Worm (Caenorhabditis elegans) whole organism, L1 larva: ENCODE measurements around the gene hlh-1.

Source experiments
- C04F5.9 ChIP-seq: sonication (generic microtip); optimal IDR thresholded peaks from 2 replicates; lab custom pipeline; 2016; ENCODE audit warnings: missing genetic modification characterization, missing compliant biosample characterization
- C16A3.4 ChIP-seq: fragments of 150-350 bp; optimal IDR thresholded peaks from 2 replicates; lab custom pipeline; 2014; ENCODE audit warnings: missing biosample characterization, missing genetic modification characterization
- Y116A8C.19 ChIP-seq: sonication (generic microtip); optimal IDR thresholded peaks from 2 replicates; lab custom pipeline; 2016; ENCODE audit warnings: missing compliant biosample characterization, missing genetic modification characterization, borderline replicate concordance
- aha-1 ChIP-seq: fragments of 150-350 bp; optimal IDR thresholded peaks from 2 replicates; lab custom pipeline; 2014; ENCODE audit warnings: missing biosample characterization, missing genetic modification characterization
- ceh-63 ChIP-seq: fragments of 200-800 bp; sonication (Bioruptor generic); optimal IDR thresholded peaks from 2 replicates; lab custom pipeline; 2018; ENCODE audit warnings: mild to moderate bottlenecking, missing genetic modification characterization, missing compliant biosample characterization
- ceh-82 ChIP-seq, 3 experiments: fragments of 150-350 bp in 1 of 3; sonication (generic microtip) in 2 of 3; optimal IDR thresholded peaks; 2 replicates each; lab custom pipeline; 2014 to 2017; ENCODE audit warnings: missing biosample characterization in 3 of 3, missing genetic modification characterization in 3 of 3
- ceh-88 ChIP-seq: fragments of 200-800 bp; sonication (Bioruptor generic); IDR thresholded peaks from 2 replicates; pipeline ENCODE4 v1.3.6; 2022; ENCODE audit warnings: missing genetic modification characterization, missing compliant biosample characterization
- ces-1 ChIP-seq: fragments of 150-350 bp; optimal IDR thresholded peaks from 2 replicates; lab custom pipeline; 2014; ENCODE audit warnings: missing biosample characterization, missing genetic modification reagents, missing genetic modification characterization
- dsc-1 ChIP-seq: sonication (generic microtip); optimal IDR thresholded peaks from 2 replicates; lab custom pipeline; 2016; ENCODE audit warnings: mild to moderate bottlenecking, missing genetic modification characterization, missing compliant biosample characterization
- efl-1 ChIP-seq, 4 experiments: fragments of 150-350 bp; optimal IDR thresholded peaks in 3 of 4; peaks in 1 of 4; 1 replicate in 1 of 4; 2 replicates in 3 of 4; lab custom pipeline; 2014; ENCODE audit warnings: missing biosample characterization in 2 of 4, missing genetic modification characterization in 2 of 4, missing genetic modification reagents in 2 of 4
- efl-3 ChIP-seq: fragments of 200-800 bp; sonication (Bioruptor generic); optimal IDR thresholded peaks from 2 replicates; lab custom pipeline; 2018; ENCODE audit warnings: mild to moderate bottlenecking, missing genetic modification characterization, missing compliant biosample characterization
- egl-13 ChIP-seq: sonication (generic microtip); optimal IDR thresholded peaks from 2 replicates; lab custom pipeline; 2016; ENCODE audit warnings: missing genotype, missing genetic modification reagents, missing genetic modification characterization, missing compliant biosample characterization
- elt-2 ChIP-seq: sonication (generic microtip); optimal IDR thresholded peaks from 2 replicates; lab custom pipeline; 2016; ENCODE audit warnings: missing genetic modification characterization, mild to moderate bottlenecking, inconsistent platforms, missing compliant biosample characterization, missing genetic modification reagents
- elt-3 ChIP-seq, 6 experiments: fragments of 150-350 bp in 1 of 6; sonication (generic microtip); optimal IDR thresholded peaks; 2 replicates each; lab custom pipeline; 2017 to 2018; ENCODE audit warnings: missing biosample characterization in 6 of 6, missing genetic modification characterization in 6 of 6, inconsistent platforms in 1 of 6
- ets-5 ChIP-seq: fragments of 200-800 bp; sonication (Bioruptor generic); IDR thresholded peaks from 2 replicates; pipeline ENCODE4 v1.3.6; 2022; ENCODE audit warnings: missing genetic modification characterization, missing compliant biosample characterization
- fkh-10 ChIP-seq: sonication (generic microtip); optimal IDR thresholded peaks from 2 replicates; lab custom pipeline; 2017; ENCODE audit warnings: missing biosample characterization, missing genetic modification reagents, missing genetic modification characterization
- fkh-4 ChIP-seq: sonication (generic microtip); optimal IDR thresholded peaks from 2 replicates; lab custom pipeline; 2016; ENCODE audit warnings: missing compliant biosample characterization, missing genetic modification characterization, borderline replicate concordance
- fkh-8 ChIP-seq: sonication (generic microtip); optimal IDR thresholded peaks from 2 replicates; lab custom pipeline; 2016; ENCODE audit warnings: mild to moderate bottlenecking, missing genetic modification characterization, missing compliant biosample characterization
- fos-1 ChIP-seq: fragments of 150-350 bp; optimal IDR thresholded peaks from 2 replicates; lab custom pipeline; 2014; ENCODE audit warnings: missing biosample characterization, missing genetic modification characterization
- grh-1 ChIP-seq: fragments of 200-800 bp; sonication (Bioruptor generic); IDR thresholded peaks from 2 replicates; pipeline ENCODE4 v1.3.6; 2022; ENCODE audit warnings: missing genetic modification reagents, missing genetic modification characterization, missing compliant biosample characterization
- hlh-4 ChIP-seq: sonication (generic microtip); optimal IDR thresholded peaks from 2 replicates; lab custom pipeline; 2016; ENCODE audit warnings: mild to moderate bottlenecking, missing genetic modification characterization, missing compliant biosample characterization
- jun-1 ChIP-seq: fragments of 150-350 bp; optimal IDR thresholded peaks from 2 replicates; lab custom pipeline; 2014; ENCODE audit warnings: missing biosample characterization, missing genetic modification reagents, missing genetic modification characterization
- lin-13 ChIP-seq: fragments of 150-350 bp; optimal IDR thresholded peaks from 2 replicates; lab custom pipeline; 2014; ENCODE audit warnings: missing biosample characterization, missing genetic modification reagents, missing genetic modification characterization
- lin-14 ChIP-seq: fragments of 200-800 bp; sonication (Bioruptor generic); optimal IDR thresholded peaks from 2 replicates; lab custom pipeline; 2018; ENCODE audit warnings: mild to moderate bottlenecking, missing genetic modification characterization, moderate library complexity, missing compliant biosample characterization
- lin-35 ChIP-seq, 2 experiments: fragments of 150-350 bp; optimal IDR thresholded peaks; 2 replicates each; lab custom pipeline; 2014; ENCODE audit warnings: missing biosample characterization in 2 of 2, missing genetic modification characterization in 2 of 2, missing genetic modification reagents in 2 of 2
- lin-39 ChIP-seq: fragments of 150-350 bp; optimal IDR thresholded peaks from 2 replicates; lab custom pipeline; 2014; ENCODE audit warnings: missing biosample characterization, missing genetic modification reagents, missing genetic modification characterization
- lir-3 ChIP-seq: sonication (generic microtip); optimal IDR thresholded peaks from 2 replicates; lab custom pipeline; 2016; ENCODE audit warnings: mild to moderate bottlenecking, missing genetic modification characterization, moderate library complexity, missing compliant biosample characterization; ENCODE audit not compliant: poor library complexity
- lsy-2 ChIP-seq, 2 experiments: fragments of 150-350 bp; optimal IDR thresholded peaks; 2 replicates each; lab custom pipeline; 2014; ENCODE audit warnings: missing biosample characterization in 2 of 2, missing genetic modification characterization in 2 of 2
- mab-9 ChIP-seq: fragments of 200-800 bp; sonication (Bioruptor generic); IDR thresholded peaks from 2 replicates; pipeline ENCODE4 v1.3.6; 2022; ENCODE audit warnings: missing genetic modification reagents, missing genetic modification characterization, missing compliant biosample characterization
- nhr-11 ChIP-seq: fragments of 150-350 bp; optimal IDR thresholded peaks from 2 replicates; lab custom pipeline; 2014; ENCODE audit warnings: missing biosample characterization, missing genetic modification characterization
- nhr-19 ChIP-seq: fragments of 200-800 bp; sonication (Bioruptor generic); conservative IDR thresholded peaks from 2 replicates; pipeline ENCODE4 v1.3.6; 2022; ENCODE audit warnings: missing genetic modification characterization, missing compliant biosample characterization
- nhr-20 ChIP-seq: sonication (generic microtip); optimal IDR thresholded peaks from 2 replicates; lab custom pipeline; 2016; ENCODE audit warnings: mild to moderate bottlenecking, missing genetic modification characterization, missing compliant biosample characterization
- nhr-237 ChIP-seq: fragments of 150-350 bp; optimal IDR thresholded peaks from 2 replicates; lab custom pipeline; 2014; ENCODE audit warnings: missing biosample characterization, missing genetic modification characterization
- nhr-28 ChIP-seq: fragments of 150-350 bp; optimal IDR thresholded peaks from 2 replicates; lab custom pipeline; 2014; ENCODE audit warnings: missing biosample characterization, missing genetic modification characterization
- nhr-71 ChIP-seq: sonication (generic microtip); optimal IDR thresholded peaks from 2 replicates; lab custom pipeline; 2016; ENCODE audit warnings: mild to moderate bottlenecking, missing genetic modification characterization, moderate library complexity, missing compliant biosample characterization
- nhr-76 ChIP-seq: sonication (generic microtip); optimal IDR thresholded peaks from 2 replicates; lab custom pipeline; 2017; ENCODE audit warnings: missing biosample characterization, missing genetic modification characterization
- nhr-77 ChIP-seq: fragments of 150-350 bp; optimal IDR thresholded peaks from 2 replicates; lab custom pipeline; 2014; ENCODE audit warnings: missing biosample characterization, missing genetic modification characterization
- nhr-85 ChIP-seq: sonication (generic microtip); peaks from one replicate; lab custom pipeline; 2016; ENCODE audit warnings: missing genetic modification characterization, inconsistent platforms, missing compliant biosample characterization
- nhr-90 ChIP-seq: sonication (generic microtip); optimal IDR thresholded peaks from 2 replicates; lab custom pipeline; 2016; ENCODE audit warnings: mild to moderate bottlenecking, missing genetic modification characterization, missing compliant biosample characterization; ENCODE audit not compliant: poor library complexity
- rnt-1 ChIP-seq: sonication (generic microtip); optimal IDR thresholded peaks from 2 replicates; lab custom pipeline; 2016; ENCODE audit warnings: mild to moderate bottlenecking, missing genetic modification characterization, moderate library complexity, missing compliant biosample characterization
- skn-1 ChIP-seq: fragments of 150-350 bp; optimal IDR thresholded peaks from 2 replicates; lab custom pipeline; 2014; ENCODE audit warnings: missing biosample characterization, missing genetic modification characterization
- snpc-4 ChIP-seq: fragments of 150-350 bp; optimal IDR thresholded peaks from 2 replicates; lab custom pipeline; 2014; ENCODE audit warnings: missing biosample characterization, missing genetic modification characterization
- snu-23 ChIP-seq: sonication (generic microtip); optimal IDR thresholded peaks from 2 replicates; lab custom pipeline; 2016; ENCODE audit warnings: missing genetic modification characterization, missing compliant biosample characterization
- sox-4 ChIP-seq: sonication (generic microtip); optimal IDR thresholded peaks from 2 replicates; lab custom pipeline; 2016; ENCODE audit warnings: missing genetic modification characterization, missing compliant biosample characterization
- swsn-7 ChIP-seq: sonication (generic microtip); optimal IDR thresholded peaks from 2 replicates; lab custom pipeline; 2016; ENCODE audit warnings: missing genetic modification characterization, missing compliant biosample characterization
- tbx-2 ChIP-seq: sonication (generic microtip); optimal IDR thresholded peaks from 2 replicates; lab custom pipeline; 2016; ENCODE audit warnings: missing genetic modification characterization, missing compliant biosample characterization
- unc-62 ChIP-seq: fragments of 150-350 bp; optimal IDR thresholded peaks from 2 replicates; lab custom pipeline; 2014; ENCODE audit warnings: missing biosample characterization, missing genetic modification reagents, missing genetic modification characterization
- unc-86 ChIP-seq: sonication (generic microtip); optimal IDR thresholded peaks from 2 replicates; lab custom pipeline; 2016; ENCODE audit warnings: missing genetic modification characterization, missing compliant biosample characterization
- unc-98 ChIP-seq: fragments of 200-800 bp; sonication (Bioruptor generic); IDR thresholded peaks from 2 replicates; pipeline ENCODE4 v1.3.6; 2022; ENCODE audit warnings: missing genetic modification characterization, missing compliant biosample characterization
- vab-15 ChIP-seq: sonication (generic microtip); optimal IDR thresholded peaks from 2 replicates; lab custom pipeline; 2017; ENCODE audit warnings: missing genotype, mild to moderate bottlenecking, missing genetic modification characterization, missing compliant biosample characterization
- zag-1 ChIP-seq: fragments of 150-350 bp; optimal IDR thresholded peaks from 2 replicates; lab custom pipeline; 2014; ENCODE audit warnings: missing biosample characterization, missing genetic modification characterization
- ztf-11 ChIP-seq, 2 experiments: sonication (generic microtip); optimal IDR thresholded peaks; 2 replicates each; lab custom pipeline; 2016 to 2017; ENCODE audit warnings: missing genetic modification characterization in 2 of 2, missing biosample characterization in 1 of 2, missing compliant biosample characterization in 1 of 2
- ztf-4 ChIP-seq: fragments of 150-350 bp; optimal IDR thresholded peaks from 2 replicates; lab custom pipeline; 2014; ENCODE audit warnings: missing biosample characterization, missing genetic modification characterization

Gene hlh-1

ce11 chrII:4518300-4518907 is at the start of gene hlh-1:
Gene hlh-1 (plus strand): TSS chrII:4518574.
- TF ChIP-seq nhr-85 (tag; lab: Kevin White, UChicago) (no peak), Y116A8C.19 (tag; lab: Kevin White, UChicago) (no peak), lir-3 (no peak), grh-1 (GFP tag; lab: Robert Waterston, UW) (no peak), C04F5.9 (tag; lab: Kevin White, UChicago) (no peak), zag-1 (tag; lab: Kevin White, UChicago) (no peak), nhr-77 (tag; lab: Kevin White, UChicago) (no peak), lsy-2 (tag; optimal IDR thresholded peaks at IDR 0.05; lab: Kevin White, UChicago) (peak; percentile 77 to 94), ceh-63 (GFP tag; lab: Kevin White, UChicago) (no peak), fkh-10 (GFP tag; lab: Kevin White, UChicago) (no peak), nhr-19 (GFP tag; lab: Robert Waterston, UW) (peak; percentile 57), fos-1 (tag; lab: Kevin White, UChicago) (no peak), hlh-4 (tag; lab: Kevin White, UChicago) (no peak), vab-15 (tag; lab: Kevin White, UChicago) (peak; percentile 31), snu-23 (peak; percentile 53), skn-1 (tag; lab: Kevin White, UChicago) (no peak), lin-35 (GFP tag; optimal IDR thresholded peaks at IDR 0.05; lab: Kevin White, UChicago) (no peak), efl-3 (GFP tag; lab: Kevin White, UChicago) (no peak), ceh-82 (tag; optimal IDR thresholded peaks at IDR 0.05; lab: Kevin White, UChicago) (no peak), nhr-90 (no peak), sox-4 (tag; lab: Kevin White, UChicago) (no peak), ztf-11 (tag; optimal IDR thresholded peaks at IDR 0.05; lab: Kevin White, UChicago) (no peak), ztf-4 (tag; lab: Kevin White, UChicago) (no peak), unc-62 (GFP tag; lab: Kevin White, UChicago) (no peak), lin-39 (tag; lab: Kevin White, UChicago) (no peak), fkh-4 (tag; lab: Kevin White, UChicago) (no peak), tbx-2 (tag; lab: Kevin White, UChicago) (peak; percentile 18), unc-86 (tag; lab: Kevin White, UChicago) (no peak), elt-2 (no peak), jun-1 (tag; lab: Kevin White, UChicago) (no peak), efl-1 (optimal IDR thresholded peaks at IDR 0.05; lab: Kevin White, UChicago) (peak; percentile 16 to 18), efl-1 (GFP tag; optimal IDR thresholded peaks at IDR 0.05 in 1 of 2; lab: Kevin White, UChicago) (no peak), lin-13 (GFP tag; lab: Kevin White, UChicago) (peak; percentile 4), nhr-237 (tag; lab: Kevin White, UChicago) (no peak), aha-1 (tag; lab: Kevin White, UChicago) (no peak), mab-9 (GFP tag; lab: Robert Waterston, UW) (no peak), rnt-1 (peak; percentile 82), swsn-7 (tag; lab: Kevin White, UChicago) (peak; percentile 23), ceh-88 (GFP tag; lab: Robert Waterston, UW) (no peak), lin-14 (GFP tag; lab: Kevin White, UChicago) (peak; percentile 72), nhr-76 (tag; lab: Kevin White, UChicago) (no peak), nhr-20 (peak; percentile 21), nhr-28 (tag; lab: Kevin White, UChicago) (no peak), nhr-71 (peak; percentile 79), ces-1 (GFP tag; lab: Kevin White, UChicago) (no peak), unc-98 (GFP tag; lab: Robert Waterston, UW) (no peak), dsc-1 (tag; lab: Kevin White, UChicago) (no peak), snpc-4 (tag; lab: Kevin White, UChicago) (no peak), ets-5 (GFP tag; lab: Robert Waterston, UW) (no peak), egl-13 (tag; lab: Kevin White, UChicago) (no peak), fkh-8 (tag; lab: Kevin White, UChicago) (no peak), elt-3 (tag; optimal IDR thresholded peaks at IDR 0.05; lab: Kevin White, UChicago) (no peak), nhr-11 (no peak), C16A3.4 (no peak)
